Worm (Caenorhabditis elegans) whole organism, L1 larva: Measurements from ENCODE around the gene M03D4.4.

Experiments
- C34B4.2 ChIP-seq: sonication (generic microtip); optimal IDR thresholded peaks from 2 replicates; lab custom pipeline; 2017; ENCODE audit warnings: mild to moderate bottlenecking, missing genetic modification characterization, missing compliant biosample characterization
- Y116A8C.19 ChIP-seq: sonication (generic microtip); optimal IDR thresholded peaks from 2 replicates; lab custom pipeline; 2016; ENCODE audit warnings: missing compliant biosample characterization, missing genetic modification characterization, borderline replicate concordance
- aha-1 ChIP-seq: fragments of 150-350 bp; optimal IDR thresholded peaks from 2 replicates; lab custom pipeline; 2014; ENCODE audit warnings: missing biosample characterization, missing genetic modification characterization
- alr-1 ChIP-seq: fragments of 200-800 bp; sonication (Bioruptor generic); optimal IDR thresholded peaks from 2 replicates; lab custom pipeline; 2018; ENCODE audit warnings: borderline replicate concordance, mild to moderate bottlenecking, missing genetic modification characterization, missing compliant biosample characterization
- aly-2 ChIP-seq: fragments of 150-350 bp; optimal IDR thresholded peaks from 2 replicates; lab custom pipeline; 2014; ENCODE audit warnings: missing biosample characterization, missing genetic modification characterization
- ama-1 ChIP-seq: fragments of 150-350 bp; optimal IDR thresholded peaks from 2 replicates; lab custom pipeline; 2014
- ceh-63 ChIP-seq: fragments of 200-800 bp; sonication (Bioruptor generic); optimal IDR thresholded peaks from 2 replicates; lab custom pipeline; 2018; ENCODE audit warnings: mild to moderate bottlenecking, missing genetic modification characterization, missing compliant biosample characterization
- dpl-1 ChIP-seq, 3 experiments: fragments of 150-350 bp in 2 of 3; sonication (generic microtip) in 1 of 3; optimal IDR thresholded peaks; 2 replicates each; lab custom pipeline; 2014 to 2017; ENCODE audit warnings: missing biosample characterization in 3 of 3, missing genetic modification characterization in 3 of 3, missing genetic modification reagents in 3 of 3
- dsc-1 ChIP-seq: sonication (generic microtip); optimal IDR thresholded peaks from 2 replicates; lab custom pipeline; 2016; ENCODE audit warnings: mild to moderate bottlenecking, missing genetic modification characterization, missing compliant biosample characterization
- efl-1 ChIP-seq, 4 experiments: fragments of 150-350 bp; optimal IDR thresholded peaks in 3 of 4; peaks in 1 of 4; 1 replicate in 1 of 4; 2 replicates in 3 of 4; lab custom pipeline; 2014; ENCODE audit warnings: missing biosample characterization in 2 of 4, missing genetic modification characterization in 2 of 4, missing genetic modification reagents in 2 of 4
- efl-3 ChIP-seq: fragments of 200-800 bp; sonication (Bioruptor generic); optimal IDR thresholded peaks from 2 replicates; lab custom pipeline; 2018; ENCODE audit warnings: mild to moderate bottlenecking, missing genetic modification characterization, missing compliant biosample characterization
- egl-13 ChIP-seq: sonication (generic microtip); optimal IDR thresholded peaks from 2 replicates; lab custom pipeline; 2016; ENCODE audit warnings: missing genotype, missing genetic modification reagents, missing genetic modification characterization, missing compliant biosample characterization
- elt-2 ChIP-seq: sonication (generic microtip); optimal IDR thresholded peaks from 2 replicates; lab custom pipeline; 2016; ENCODE audit warnings: missing genetic modification characterization, mild to moderate bottlenecking, inconsistent platforms, missing compliant biosample characterization, missing genetic modification reagents
- ets-5 ChIP-seq: fragments of 200-800 bp; sonication (Bioruptor generic); IDR thresholded peaks from 2 replicates; pipeline ENCODE4 v1.3.6; 2022; ENCODE audit warnings: missing genetic modification characterization, missing compliant biosample characterization
- fkh-10 ChIP-seq: sonication (generic microtip); optimal IDR thresholded peaks from 2 replicates; lab custom pipeline; 2017; ENCODE audit warnings: missing biosample characterization, missing genetic modification reagents, missing genetic modification characterization
- fkh-8 ChIP-seq: sonication (generic microtip); optimal IDR thresholded peaks from 2 replicates; lab custom pipeline; 2016; ENCODE audit warnings: mild to moderate bottlenecking, missing genetic modification characterization, missing compliant biosample characterization
- hpl-2 ChIP-seq: fragments of 150-350 bp; optimal IDR thresholded peaks from 2 replicates; lab custom pipeline; 2014; ENCODE audit warnings: missing biosample characterization, missing genetic modification reagents, missing genetic modification characterization
- irx-1 ChIP-seq: sonication (generic microtip); optimal IDR thresholded peaks from 2 replicates; lab custom pipeline; 2016; ENCODE audit warnings: missing genetic modification characterization, missing compliant biosample characterization
- isw-1 ChIP-seq: fragments of 200-800 bp; sonication (Bioruptor generic); IDR thresholded peaks from 2 replicates; pipeline ENCODE4 v1.3.6; 2022; ENCODE audit warnings: missing genetic modification characterization, missing compliant biosample characterization
- lin-13 ChIP-seq: fragments of 150-350 bp; optimal IDR thresholded peaks from 2 replicates; lab custom pipeline; 2014; ENCODE audit warnings: missing biosample characterization, missing genetic modification reagents, missing genetic modification characterization
- lin-14 ChIP-seq: fragments of 200-800 bp; sonication (Bioruptor generic); optimal IDR thresholded peaks from 2 replicates; lab custom pipeline; 2018; ENCODE audit warnings: mild to moderate bottlenecking, missing genetic modification characterization, moderate library complexity, missing compliant biosample characterization
- lin-15B ChIP-seq: fragments of 150-350 bp; sonication (generic microtip); optimal IDR thresholded peaks from 3 replicates; lab custom pipeline; 2014; ENCODE audit warnings: missing biosample characterization, missing genetic modification characterization
- lin-35 ChIP-seq, 2 experiments: fragments of 150-350 bp; optimal IDR thresholded peaks; 2 replicates each; lab custom pipeline; 2014; ENCODE audit warnings: missing biosample characterization in 2 of 2, missing genetic modification characterization in 2 of 2, missing genetic modification reagents in 2 of 2
- lir-3 ChIP-seq: sonication (generic microtip); optimal IDR thresholded peaks from 2 replicates; lab custom pipeline; 2016; ENCODE audit warnings: mild to moderate bottlenecking, missing genetic modification characterization, moderate library complexity, missing compliant biosample characterization; ENCODE audit not compliant: poor library complexity
- lsy-2 ChIP-seq, 2 experiments: fragments of 150-350 bp; optimal IDR thresholded peaks; 2 replicates each; lab custom pipeline; 2014; ENCODE audit warnings: missing biosample characterization in 2 of 2, missing genetic modification characterization in 2 of 2
- mab-9 ChIP-seq: fragments of 200-800 bp; sonication (Bioruptor generic); IDR thresholded peaks from 2 replicates; pipeline ENCODE4 v1.3.6; 2022; ENCODE audit warnings: missing genetic modification reagents, missing genetic modification characterization, missing compliant biosample characterization
- mep-1 ChIP-seq: fragments of 150-350 bp; optimal IDR thresholded peaks from 2 replicates; lab custom pipeline; 2014; ENCODE audit warnings: missing biosample characterization, missing genetic modification characterization
- nhr-11 ChIP-seq: fragments of 150-350 bp; optimal IDR thresholded peaks from 2 replicates; lab custom pipeline; 2014; ENCODE audit warnings: missing biosample characterization, missing genetic modification characterization
- nhr-12 ChIP-seq: sonication (generic microtip); optimal IDR thresholded peaks from 2 replicates; lab custom pipeline; 2017; ENCODE audit warnings: missing biosample characterization, missing genetic modification characterization
- nhr-19 ChIP-seq: fragments of 200-800 bp; sonication (Bioruptor generic); conservative IDR thresholded peaks from 2 replicates; pipeline ENCODE4 v1.3.6; 2022; ENCODE audit warnings: missing genetic modification characterization, missing compliant biosample characterization
- nhr-20 ChIP-seq: sonication (generic microtip); optimal IDR thresholded peaks from 2 replicates; lab custom pipeline; 2016; ENCODE audit warnings: mild to moderate bottlenecking, missing genetic modification characterization, missing compliant biosample characterization
- nhr-47 ChIP-seq: sonication (generic microtip); optimal IDR thresholded peaks from 2 replicates; lab custom pipeline; 2016; ENCODE audit warnings: mild to moderate bottlenecking, missing genetic modification characterization, moderate library complexity, missing compliant biosample characterization
- nhr-77 ChIP-seq: fragments of 150-350 bp; optimal IDR thresholded peaks from 2 replicates; lab custom pipeline; 2014; ENCODE audit warnings: missing biosample characterization, missing genetic modification characterization
- pag-3 ChIP-seq: sonication (generic microtip); optimal IDR thresholded peaks from 2 replicates; lab custom pipeline; 2017; ENCODE audit warnings: missing genetic modification characterization, mild to moderate bottlenecking, missing compliant biosample characterization, antibody characterized with exemption, borderline replicate concordance; ENCODE audit not compliant: insufficient read depth
- pqm-1 ChIP-seq: sonication (generic microtip); optimal IDR thresholded peaks from 3 replicates; lab custom pipeline; 2017; ENCODE audit warnings: missing biosample characterization, missing genetic modification characterization
- snpc-4 ChIP-seq: fragments of 150-350 bp; optimal IDR thresholded peaks from 2 replicates; lab custom pipeline; 2014; ENCODE audit warnings: missing biosample characterization, missing genetic modification characterization
- snu-23 ChIP-seq: sonication (generic microtip); optimal IDR thresholded peaks from 2 replicates; lab custom pipeline; 2016; ENCODE audit warnings: missing genetic modification characterization, missing compliant biosample characterization
- sptf-1 ChIP-seq: fragments of 150-350 bp; optimal IDR thresholded peaks from 2 replicates; lab custom pipeline; 2014; ENCODE audit warnings: missing biosample characterization, missing genetic modification characterization
- unc-130 ChIP-seq: fragments of 150-350 bp; optimal IDR thresholded peaks from 2 replicates; lab custom pipeline; 2017; ENCODE audit warnings: missing biosample characterization, missing genetic modification characterization, inconsistent platforms
- unc-86 ChIP-seq: sonication (generic microtip); optimal IDR thresholded peaks from 2 replicates; lab custom pipeline; 2016; ENCODE audit warnings: missing genetic modification characterization, missing compliant biosample characterization
- unc-98 ChIP-seq: fragments of 200-800 bp; sonication (Bioruptor generic); IDR thresholded peaks from 2 replicates; pipeline ENCODE4 v1.3.6; 2022; ENCODE audit warnings: missing genetic modification characterization, missing compliant biosample characterization
- vab-15 ChIP-seq: sonication (generic microtip); optimal IDR thresholded peaks from 2 replicates; lab custom pipeline; 2017; ENCODE audit warnings: missing genotype, mild to moderate bottlenecking, missing genetic modification characterization, missing compliant biosample characterization
- xbp-1 ChIP-seq: sonication (generic microtip); optimal IDR thresholded peaks from 2 replicates; lab custom pipeline; 2016; ENCODE audit warnings: missing genetic modification characterization, missing compliant biosample characterization
- zip-4 ChIP-seq: fragments of 200-800 bp; sonication (Bioruptor generic); optimal IDR thresholded peaks from 2 replicates; lab custom pipeline; 2018; ENCODE audit warnings: mild to moderate bottlenecking, missing genetic modification characterization, moderate library complexity, missing compliant biosample characterization
- ztf-11 ChIP-seq, 2 experiments: sonication (generic microtip); optimal IDR thresholded peaks; 2 replicates each; lab custom pipeline; 2016 to 2017; ENCODE audit warnings: missing genetic modification characterization in 2 of 2, missing biosample characterization in 1 of 2, missing compliant biosample characterization in 1 of 2
- ztf-4 ChIP-seq: fragments of 150-350 bp; optimal IDR thresholded peaks from 2 replicates; lab custom pipeline; 2014; ENCODE audit warnings: missing biosample characterization, missing genetic modification characterization

M03D4.4 gene

DNA sequence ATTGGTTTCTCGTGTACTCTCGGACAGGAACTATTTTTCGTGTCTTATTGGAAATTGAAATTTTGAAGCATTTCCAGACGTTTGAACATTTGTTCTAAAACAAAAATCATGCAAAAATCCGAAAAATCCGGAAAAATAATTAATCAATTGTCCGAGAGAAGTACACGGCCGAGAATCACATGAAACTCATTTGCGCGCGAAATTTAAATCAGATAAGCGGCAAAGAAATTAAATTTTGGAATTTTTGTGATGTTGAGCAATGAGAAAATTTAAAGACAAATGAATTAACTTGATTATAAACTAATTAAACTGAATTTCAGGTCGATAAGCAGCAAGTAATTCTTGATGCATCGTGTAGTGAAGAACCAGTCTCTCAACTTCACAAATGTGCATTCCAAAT, 18.4 kb downstream of the M03D4.4 start:
- peak in 1 of 2 experiments; percentile 11 for TF ChIP-seq lin-35 (GFP tag; optimal IDR thresholded peaks at IDR 0.05; lab: Kevin White, UChicago)
- no peak for TF ChIP-seq ets-5 (GFP tag; lab: Robert Waterston, UW)
- TF ChIP-seq dpl-1 (GFP tag; optimal IDR thresholded peaks at IDR 0.05; lab: Kevin White, UChicago) = peak in 2 of 3 experiments; percentile 0 to 33
- TF ChIP-seq aha-1 (tag; lab: Kevin White, UChicago) = no peak
- no peak for TF ChIP-seq C34B4.2 (tag; lab: Kevin White, UChicago)
- TF ChIP-seq efl-1 (optimal IDR thresholded peaks at IDR 0.05; lab: Kevin White, UChicago) = peak; percentile 1 to 75
- TF ChIP-seq efl-1 (GFP tag; optimal IDR thresholded peaks at IDR 0.05 in 1 of 2; lab: Kevin White, UChicago) = peak; percentile 24 to 93
- TF ChIP-seq snpc-4 = no peak
- no peak for TF ChIP-seq pag-3 (tag; lab: Kevin White, UChicago)
- TF ChIP-seq nhr-11 (tag; lab: Kevin White, UChicago) = no peak
- TF ChIP-seq hpl-2 = no peak
- TF ChIP-seq elt-2 (tag; lab: Kevin White, UChicago) = no peak

ce11 chrIV:6104446-6104845, 22.7 kb downstream of the M03D4.4 start:
- no peak for TF ChIP-seq dsc-1 (tag; lab: Kevin White, UChicago)
- no peak for TF ChIP-seq efl-1 (optimal IDR thresholded peaks at IDR 0.05; lab: Kevin White, UChicago)
- TF ChIP-seq efl-1 (GFP tag; optimal IDR thresholded peaks at IDR 0.05 in 1 of 2; lab: Kevin White, UChicago) = peak in 1 of 2 experiments; percentile 53

- TF ChIP-seq aly-2 (tag; lab: Kevin White, UChicago) = no peak
- peak in 1 of 2 experiments; percentile 68 for TF ChIP-seq lin-35 (GFP tag; optimal IDR thresholded peaks at IDR 0.05; lab: Kevin White, UChicago)
- no peak for TF ChIP-seq mab-9 (GFP tag; lab: Robert Waterston, UW)
- TF ChIP-seq ama-1 (lab: Kevin White, UChicago) = no peak
- TF ChIP-seq lin-13 (GFP tag; lab: Kevin White, UChicago) = no peak
- TF ChIP-seq ets-5 (GFP tag; lab: Robert Waterston, UW) = no peak
- TF ChIP-seq unc-86 (tag; lab: Kevin White, UChicago) = no peak
- TF ChIP-seq lin-15B = no peak
- no peak for TF ChIP-seq ceh-63 (GFP tag; lab: Kevin White, UChicago)
- peak; percentile 4 for TF ChIP-seq pqm-1 (tag; lab: Kevin White, UChicago)
- TF ChIP-seq vab-15 (tag; lab: Kevin White, UChicago) = peak; percentile 90
- TF ChIP-seq mep-1 (tag; lab: Kevin White, UChicago) = no peak
- no peak for TF ChIP-seq dsc-1 (tag; lab: Kevin White, UChicago)
- TF ChIP-seq Y116A8C.19 (tag; lab: Kevin White, UChicago) = no peak
- TF ChIP-seq nhr-77 (tag; lab: Kevin White, UChicago) = no peak
- no peak for TF ChIP-seq unc-98 (GFP tag; lab: Robert Waterston, UW)
- peak; percentile 7 to 19 for TF ChIP-seq efl-1 (optimal IDR thresholded peaks at IDR 0.05; lab: Kevin White, UChicago)
- peak in 1 of 2 experiments; percentile 45 for TF ChIP-seq efl-1 (GFP tag; optimal IDR thresholded peaks at IDR 0.05 in 1 of 2; lab: Kevin White, UChicago)
- no peak for TF ChIP-seq alr-1
- TF ChIP-seq nhr-20 = peak; percentile 87
- no peak for TF ChIP-seq efl-3 (GFP tag; lab: Kevin White, UChicago)
- peak; percentile 41 for TF ChIP-seq unc-130 (tag; lab: Kevin White, UChicago)
- TF ChIP-seq C34B4.2 (tag; lab: Kevin White, UChicago) = no peak
- TF ChIP-seq sptf-1 (tag; lab: Kevin White, UChicago) = no peak
- no peak for TF ChIP-seq aha-1 (tag; lab: Kevin White, UChicago)
- TF ChIP-seq hpl-2 = no peak
- TF ChIP-seq lin-14 (GFP tag; lab: Kevin White, UChicago) = peak; percentile 83
- no peak for TF ChIP-seq lir-3 (tag; lab: Kevin White, UChicago)
- TF ChIP-seq irx-1 (tag; lab: Kevin White, UChicago) = no peak
- no peak for TF ChIP-seq ztf-4 (tag; lab: Kevin White, UChicago)
- peak; percentile 43 for TF ChIP-seq nhr-47 (tag; lab: Kevin White, UChicago)
- TF ChIP-seq fkh-10 (GFP tag; lab: Kevin White, UChicago) = no peak
- no peak for TF ChIP-seq egl-13 (tag; lab: Kevin White, UChicago)
- TF ChIP-seq xbp-1 (tag; lab: Kevin White, UChicago) = no peak
- no peak for TF ChIP-seq nhr-12 (tag; lab: Kevin White, UChicago)
- TF ChIP-seq lsy-2 (tag; optimal IDR thresholded peaks at IDR 0.05; lab: Kevin White, UChicago) = peak; percentile 19 to 72
- peak; percentile 58 for TF ChIP-seq nhr-19 (GFP tag; lab: Robert Waterston, UW)
- peak; percentile 60 for TF ChIP-seq snu-23 (GFP tag; lab: Kevin White, UChicago)
- no peak for TF ChIP-seq fkh-8
- TF ChIP-seq ztf-11 (tag; optimal IDR thresholded peaks at IDR 0.05; lab: Kevin White, UChicago) = no peak
- TF ChIP-seq zip-4 = no peak
- TF ChIP-seq isw-1 (GFP tag; lab: Robert Waterston, UW) = no peak
These were observed 27.3 kb downstream of the M03D4.4 start for ce11 chrIV:6099770-6100169.
